Fruit fly (Drosophila melanogaster) whole organism, embryonic: Measurements from ENCODE around the gene CG14657.

Source experiments
- Aef1 ChIP-seq: fragments of 200-800 bp; sonication (Bioruptor generic); IDR thresholded peaks from 3 replicates; pipeline ENCODE4 v1.3.6; 2022; ENCODE audit warnings: missing biosample characterization, missing genetic modification characterization
- Awh ChIP-seq: fragments of 200-800 bp; sonication (Bioruptor generic); IDR thresholded peaks from 2 replicates; pipeline ENCODE4, ENCODE4 v1.3.6; 2022; ENCODE audit warnings: missing biosample characterization, missing genetic modification characterization
- Blimp-1 ChIP-seq: fragments of 200-800 bp; sonication (Bioruptor generic); optimal IDR thresholded peaks from 3 replicates; lab custom pipeline; 2018; ENCODE audit warnings: missing biosample characterization, missing genetic modification characterization, mild to moderate bottlenecking, moderate library complexity, missing genetic modification reagents
- CG11247 ChIP-seq: fragments of 200-800 bp; sonication (Bioruptor generic); IDR thresholded peaks from 2 replicates; pipeline ENCODE4 v1.3.6; 2022; ENCODE audit warnings: missing biosample characterization, missing genetic modification characterization
- CG11696 ChIP-seq: fragments of 200-800 bp; sonication (Bioruptor generic); IDR thresholded peaks from 2 replicates; pipeline ENCODE4 v1.3.6; 2022; ENCODE audit warnings: missing biosample characterization, missing genetic modification characterization
- CG12155 ChIP-seq: fragments of 200-800 bp; sonication (Bioruptor generic); optimal IDR thresholded peaks from 3 replicates; lab custom pipeline; 2016; ENCODE audit warnings: missing biosample characterization, missing genetic modification characterization
- CG12219 ChIP-seq: fragments of 200-800 bp; sonication (Bioruptor generic); optimal IDR thresholded peaks from 3 replicates; lab custom pipeline; 2018; ENCODE audit warnings: missing biosample characterization, mild to moderate bottlenecking, missing genetic modification characterization
- CG12299 ChIP-seq: fragments of 200-800 bp; sonication (Bioruptor generic); optimal IDR thresholded peaks from 2 replicates; lab custom pipeline; 2018; ENCODE audit warnings: missing biosample characterization, mild to moderate bottlenecking, missing genetic modification characterization
- CG13775 ChIP-seq: fragments of 200-800 bp; sonication (Bioruptor generic); optimal IDR thresholded peaks from 3 replicates; lab custom pipeline; 2017; ENCODE audit warnings: missing biosample characterization, mild to moderate bottlenecking, missing genetic modification characterization
- CG14860 ChIP-seq: fragments of 200-800 bp; sonication (Bioruptor generic); IDR thresholded peaks from 3 replicates; pipeline ENCODE4 v1.3.6; 2022; ENCODE audit warnings: missing biosample characterization, missing genetic modification characterization; ENCODE audit not compliant: partially characterized antibody
- CG15514 ChIP-seq: fragments of 200-800 bp; sonication (Bioruptor generic); optimal IDR thresholded peaks from 3 replicates; lab custom pipeline; 2017; ENCODE audit warnings: missing biosample characterization, missing genetic modification characterization, mild to moderate bottlenecking, moderate library complexity, missing genetic modification reagents
- CG16779 ChIP-seq: fragments of 200-800 bp; sonication (Bioruptor generic); IDR thresholded peaks from 2 replicates; pipeline ENCODE4 v1.3.6; 2022; ENCODE audit warnings: missing biosample characterization, missing genetic modification characterization
- CG17802 ChIP-seq: fragments of 200-800 bp; sonication (Bioruptor generic); optimal IDR thresholded peaks from 2 replicates; lab custom pipeline; 2018; ENCODE audit warnings: missing biosample characterization, mild to moderate bottlenecking, missing genetic modification characterization, moderate library complexity
- CG2116 ChIP-seq: fragments of 200-800 bp; sonication (Bioruptor generic); optimal IDR thresholded peaks from 3 replicates; lab custom pipeline; 2018; ENCODE audit warnings: missing biosample characterization, mild to moderate bottlenecking, missing genetic modification characterization
- CG2199 ChIP-seq: fragments of 200-800 bp; sonication (Bioruptor generic); IDR thresholded peaks from 3 replicates; pipeline ENCODE4 v1.3.6; 2022; ENCODE audit warnings: missing biosample characterization, missing genetic modification characterization
- CG3163 ChIP-seq: fragments of 200-800 bp; sonication (Bioruptor generic); optimal IDR thresholded peaks from 3 replicates; lab custom pipeline; 2016; ENCODE audit warnings: missing biosample characterization, missing genetic modification characterization
- CG3281 ChIP-seq: fragments of 200-800 bp; sonication (Bioruptor generic); optimal IDR thresholded peaks from 3 replicates; lab custom pipeline; 2017; ENCODE audit warnings: missing biosample characterization, mild to moderate bottlenecking, missing genetic modification characterization
- CG7987 ChIP-seq: fragments of 200-800 bp; sonication (Bioruptor generic); optimal IDR thresholded peaks from 2 replicates; lab custom pipeline; 2018; ENCODE audit warnings: missing biosample characterization, mild to moderate bottlenecking, missing genetic modification characterization, moderate library complexity
- CG8924 ChIP-seq: fragments of 200-800 bp; optimal IDR thresholded peaks from 3 replicates; lab custom pipeline; 2019; ENCODE audit warnings: missing biosample characterization, mild to moderate bottlenecking, missing genetic modification characterization, moderate library complexity
- CG9797 ChIP-seq: fragments of 200-800 bp; sonication (Bioruptor generic); optimal IDR thresholded peaks from 3 replicates; lab custom pipeline; 2018; ENCODE audit warnings: missing biosample characterization, mild to moderate bottlenecking, missing genetic modification characterization
- CrebB ChIP-seq: fragments of 200-800 bp; sonication (Bioruptor generic); optimal IDR thresholded peaks from 3 replicates; lab custom pipeline; 2018; ENCODE audit warnings: missing biosample characterization, mild to moderate bottlenecking, missing genetic modification characterization
- Dll ChIP-seq: fragments of 200-800 bp; sonication (Bioruptor generic); IDR thresholded peaks from 4 replicates; pipeline ENCODE4 v1.3.6; 2022; ENCODE audit warnings: missing biosample characterization, missing genetic modification characterization; ENCODE audit not compliant: partially characterized antibody
- Fer2 ChIP-seq: fragments of 200-800 bp; sonication (Bioruptor generic); optimal IDR thresholded peaks from 2 replicates; lab custom pipeline; 2018; ENCODE audit warnings: missing biosample characterization, mild to moderate bottlenecking, missing genetic modification characterization, moderate library complexity
- HmgZ ChIP-seq: fragments of 200-800 bp; sonication (Bioruptor generic); optimal IDR thresholded peaks from 2 replicates; lab custom pipeline; 2018; ENCODE audit warnings: missing biosample characterization, mild to moderate bottlenecking, missing genetic modification characterization
- Mrtf ChIP-seq: fragments of 200-800 bp; sonication (Bioruptor generic); IDR thresholded peaks from 3 replicates; pipeline ENCODE4 v1.3.6; 2022; ENCODE audit warnings: missing biosample characterization, missing genetic modification characterization
- Nf-YA ChIP-seq: fragments of 200-800 bp; sonication (Bioruptor generic); IDR thresholded peaks from 2 replicates; pipeline ENCODE4 v1.3.6; 2022; ENCODE audit warnings: missing biosample characterization, missing genetic modification characterization
- TFAM ChIP-seq: fragments of 200-800 bp; sonication (Bioruptor generic); optimal IDR thresholded peaks from 2 replicates; lab custom pipeline; 2017; ENCODE audit warnings: missing biosample characterization, missing genetic modification characterization, inconsistent platforms
- Trl ChIP-seq, 3 experiments: fragments of >200 bp in 2 of 3; fragments of 200-800 bp in 1 of 3; sonication (Bioruptor generic) in 1 of 3; optimal IDR thresholded peaks; 2 replicates in 1 of 3; 3 replicates in 2 of 3; lab custom pipeline; 2016 to 2017; ENCODE audit warnings: missing biosample characterization in 1 of 3, missing genetic modification characterization in 1 of 3
- cg ChIP-seq: fragments of 200-800 bp; sonication (Bioruptor generic); optimal IDR thresholded peaks from 3 replicates; lab custom pipeline; 2019; ENCODE audit warnings: missing biosample characterization, mild to moderate bottlenecking, missing genetic modification characterization, moderate library complexity
- crol ChIP-seq: fragments of 200-800 bp; sonication (Bioruptor generic); IDR thresholded peaks from 2 replicates; pipeline ENCODE4 v1.3.6; 2022; ENCODE audit warnings: missing biosample characterization, missing genetic modification characterization
- dati ChIP-seq: fragments of 200-800 bp; sonication (Bioruptor generic); IDR thresholded peaks from 2 replicates; pipeline ENCODE4 v1.3.6; 2022; ENCODE audit warnings: missing biosample characterization, missing genetic modification characterization
- dm ChIP-seq: fragments of 200-800 bp; sonication (Bioruptor generic); optimal IDR thresholded peaks from 3 replicates; lab custom pipeline; 2016; ENCODE audit warnings: missing biosample characterization, missing genetic modification characterization
- dmrt11E ChIP-seq: fragments of 200-800 bp; sonication (Bioruptor generic); optimal IDR thresholded peaks from 3 replicates; lab custom pipeline; 2018; ENCODE audit warnings: missing biosample characterization, mild to moderate bottlenecking, missing genetic modification characterization, moderate library complexity
- dmrt99B ChIP-seq: fragments of 200-800 bp; sonication (Bioruptor generic); optimal IDR thresholded peaks from 2 replicates; lab custom pipeline; 2018; ENCODE audit warnings: missing biosample characterization, mild to moderate bottlenecking, missing genetic modification characterization, moderate library complexity
- fd64A ChIP-seq: fragments of 200-800 bp; sonication (Bioruptor generic); optimal IDR thresholded peaks from 3 replicates; lab custom pipeline; 2018; ENCODE audit warnings: missing biosample characterization, mild to moderate bottlenecking, missing genetic modification characterization
- ind ChIP-seq: fragments of 200-800 bp; sonication (Bioruptor generic); optimal IDR thresholded peaks from 3 replicates; lab custom pipeline; 2016; ENCODE audit warnings: missing biosample characterization, missing genetic modification characterization
- lola ChIP-seq, 3 experiments: fragments of >200 bp in 2 of 3; fragments of 200-800 bp in 1 of 3; sonication (Bioruptor generic) in 1 of 3; optimal IDR thresholded peaks; 2 replicates each; lab custom pipeline; 2017 to 2019; ENCODE audit warnings: missing biosample characterization in 3 of 3, missing genetic modification characterization in 3 of 3, mild to moderate bottlenecking in 1 of 3, moderate library complexity in 1 of 3
- mirr ChIP-seq: fragments of 200-800 bp; sonication (Bioruptor generic); optimal IDR thresholded peaks from 3 replicates; lab custom pipeline; 2018; ENCODE audit warnings: missing biosample characterization, mild to moderate bottlenecking, missing genetic modification characterization
- nom ChIP-seq: fragments of 200-800 bp; sonication (Bioruptor generic); optimal IDR thresholded peaks from 2 replicates; lab custom pipeline; 2017; ENCODE audit warnings: missing biosample characterization, missing genetic modification characterization, mild to moderate bottlenecking, moderate library complexity, missing genetic modification reagents
- onecut ChIP-seq: fragments of 200-800 bp; sonication (Bioruptor generic); IDR thresholded peaks from 2 replicates; pipeline ENCODE4 v1.3.6; 2022; ENCODE audit warnings: missing biosample characterization, missing genetic modification characterization
- pfk ChIP-seq: fragments of 200-800 bp; sonication (Bioruptor generic); optimal IDR thresholded peaks from 2 replicates; lab custom pipeline; 2018; ENCODE audit warnings: missing biosample characterization, mild to moderate bottlenecking, missing genetic modification characterization, moderate library complexity
- sc ChIP-seq, 3 experiments: fragments of >200 bp in 2 of 3; fragments of 200-800 bp in 1 of 3; sonication (Bioruptor generic) in 1 of 3; optimal IDR thresholded peaks; 2 replicates in 2 of 3; 3 replicates in 1 of 3; lab custom pipeline; 2017; ENCODE audit warnings: mild to moderate bottlenecking in 1 of 3, missing biosample characterization in 1 of 3, missing genetic modification characterization in 1 of 3, missing genetic modification reagents in 1 of 3
- shn ChIP-seq: fragments of 200-800 bp; sonication (Bioruptor generic); optimal IDR thresholded peaks from 3 replicates; lab custom pipeline; 2016; ENCODE audit warnings: missing biosample characterization, missing genetic modification characterization
- slou ChIP-seq: fragments of 200-800 bp; sonication (Bioruptor generic); optimal IDR thresholded peaks from 3 replicates; lab custom pipeline; 2016; ENCODE audit warnings: missing biosample characterization, missing genetic modification characterization
- sqz ChIP-seq: fragments of 200-800 bp; sonication (Bioruptor generic); optimal IDR thresholded peaks from 3 replicates; lab custom pipeline; 2018; ENCODE audit warnings: missing biosample characterization, mild to moderate bottlenecking, missing genetic modification characterization
- unc-4 ChIP-seq: fragments of 200-800 bp; sonication (Bioruptor generic); IDR thresholded peaks from 2 replicates; pipeline ENCODE4 v1.3.6; 2022; ENCODE audit warnings: missing biosample characterization, missing genetic modification characterization; ENCODE audit not compliant: partially characterized antibody
- vvl ChIP-seq: fragments of 200-800 bp; sonication (Bioruptor generic); IDR thresholded peaks from 2 replicates; pipeline ENCODE4 v1.3.6; 2022; ENCODE audit warnings: missing biosample characterization, missing genetic modification characterization
- wdn ChIP-seq: fragments of 200-800 bp; sonication (Bioruptor generic); IDR thresholded peaks from 2 replicates; pipeline ENCODE4 v1.3.6; 2022; ENCODE audit warnings: missing biosample characterization, missing genetic modification characterization

CG14657 gene

DNA sequence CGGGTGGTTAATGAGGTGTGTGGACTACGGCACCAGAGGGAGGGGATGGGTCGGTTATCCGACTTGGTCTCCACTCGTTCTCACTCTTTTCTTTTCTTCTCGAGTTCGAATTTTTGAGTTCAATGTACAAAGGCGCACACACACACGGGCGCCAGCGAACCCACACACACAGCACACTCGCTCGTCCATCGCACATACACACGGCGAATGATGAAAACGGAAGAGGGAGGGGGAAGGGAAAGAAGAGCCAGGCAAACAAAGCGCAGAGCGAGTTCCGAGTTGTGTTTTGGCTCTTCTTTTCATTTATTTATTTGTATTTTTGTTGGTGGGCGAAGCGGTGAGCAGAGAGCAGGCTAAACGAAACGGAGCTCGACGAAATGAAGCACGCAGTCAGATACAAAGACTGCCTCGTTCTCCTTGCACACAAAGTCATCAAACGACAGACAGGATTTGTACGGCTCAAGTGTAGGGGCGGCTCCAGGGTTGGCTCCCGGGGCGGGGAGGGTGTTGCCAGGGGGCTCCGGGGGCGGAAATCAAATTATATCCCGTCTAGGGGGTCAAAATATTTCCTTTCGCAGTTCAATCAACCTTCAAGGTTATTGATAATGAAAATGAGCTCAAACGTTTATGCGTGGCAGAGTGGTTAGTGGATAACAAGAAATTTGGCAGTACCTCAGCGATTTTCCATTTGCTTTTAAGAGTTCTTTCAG, 11.1 kb downstream of the CG14657 start (continued):
- no peak for TF ChIP-seq CG13775
- TF ChIP-seq CG12155 = peak; percentile 57
- TF ChIP-seq unc-4 (GFP tag; lab: Robert Waterston, UW) = no peak
- no peak for TF ChIP-seq shn (GFP tag; lab: Kevin White, UChicago)
- TF ChIP-seq fd64A = no peak
- TF ChIP-seq CG2116 (GFP tag; lab: Kevin White, UChicago) = no peak
- no peak for TF ChIP-seq dm (GFP tag; lab: Kevin White, UChicago)
- no peak for TF ChIP-seq CG16779 (GFP tag; lab: Robert Waterston, UW)
- no peak for TF ChIP-seq lola (GFP tag; optimal IDR thresholded peaks at IDR 0.05; lab: Kevin White, UChicago)
- TF ChIP-seq CG7987 (GFP tag; lab: Kevin White, UChicago) = peak; percentile 31
- no peak for TF ChIP-seq TFAM (GFP tag; lab: Kevin White, UChicago)
- TF ChIP-seq onecut (GFP tag; lab: Robert Waterston, UW) = 0 out of 2 replicates have a peak, but pooled peaks have one; percentile 9
- TF ChIP-seq Blimp-1 = peak; percentile 46
- peak; percentile 96 for TF ChIP-seq crol
- TF ChIP-seq Dll (GFP tag; lab: Robert Waterston, UW) = 0 out of 4 replicates have a peak, but pooled peaks have one; percentile 18
- TF ChIP-seq Mrtf (GFP tag; lab: Robert Waterston, UW) = no peak
- TF ChIP-seq CG2199 (GFP tag; lab: Robert Waterston, UW) = 0 out of 3 replicates have a peak, but pooled peaks have one; percentile 49
- TF ChIP-seq CG3281 (GFP tag; lab: Kevin White, UChicago) = no peak
- no peak for TF ChIP-seq CG15514
- TF ChIP-seq nom (GFP tag; lab: Kevin White, UChicago) = peak; percentile 82
- TF ChIP-seq ind = no peak
- no peak for TF ChIP-seq slou (GFP tag; lab: Kevin White, UChicago)
- no peak for TF ChIP-seq Nf-YA (GFP tag; lab: Robert Waterston, UW)
- no peak for TF ChIP-seq CG9797 (GFP tag; lab: Kevin White, UChicago)
- no peak for TF ChIP-seq wdn (GFP tag; lab: Robert Waterston, UW)
- TF ChIP-seq CG12219 (GFP tag; lab: Kevin White, UChicago) = peak; percentile 2
- peak; percentile 93 for TF ChIP-seq cg (GFP tag; lab: Kevin White, UChicago)
- TF ChIP-seq CG12299 (tag; lab: Kevin White, UChicago) = no peak
- TF ChIP-seq vvl (GFP tag; lab: Robert Waterston, UW) = peak; percentile 50; the same call in 1 of the 2 replicates
- peak; percentile 24 for TF ChIP-seq mirr (GFP tag; lab: Kevin White, UChicago)
- peak; percentile 23 for TF ChIP-seq CrebB (tag; lab: Kevin White, UChicago)
- TF ChIP-seq CG3163 (GFP tag; lab: Kevin White, UChicago) = peak; percentile 29
- TF ChIP-seq sqz (GFP tag; lab: Kevin White, UChicago) = no peak
- TF ChIP-seq dmrt99B (tag; lab: Kevin White, UChicago) = no peak
- TF ChIP-seq CG14860 (GFP tag; lab: Robert Waterston, UW) = no peak
- TF ChIP-seq CG11247 (GFP tag; lab: Robert Waterston, UW) = no peak
- peak; percentile 26 to 48 for TF ChIP-seq Trl (optimal IDR thresholded peaks at IDR 0.05; lab: Kevin White, UChicago)
- no peak for TF ChIP-seq Trl (GFP tag; optimal IDR thresholded peaks at IDR 0.05; lab: Kevin White, UChicago)
- no peak for TF ChIP-seq HmgZ
- no peak for TF ChIP-seq Awh (GFP tag; lab: Robert Waterston, UW)
- TF ChIP-seq CG8924 (tag; lab: Kevin White, UChicago) = peak; percentile 56
- no peak for TF ChIP-seq Aef1 (GFP tag; lab: Robert Waterston, UW)
- no peak for TF ChIP-seq dati (GFP tag; lab: Robert Waterston, UW)
- no peak for TF ChIP-seq sc (optimal IDR thresholded peaks at IDR 0.05; lab: Kevin White, UChicago)
- no peak for TF ChIP-seq sc (GFP tag; optimal IDR thresholded peaks at IDR 0.05; lab: Kevin White, UChicago)
- no peak for TF ChIP-seq dmrt11E (tag; lab: Kevin White, UChicago)
- no peak for TF ChIP-seq CG17802 (tag; lab: Kevin White, UChicago)
- TF ChIP-seq Fer2 (tag; lab: Kevin White, UChicago) = no peak
- TF ChIP-seq pfk (GFP tag; lab: Kevin White, UChicago) = peak; percentile 7
- TF ChIP-seq CG11696 (GFP tag; lab: Robert Waterston, UW) = no peak
